Worm (Caenorhabditis elegans) whole organism, young adult: ENCODE results near the gene tin-9.2.

Source experiments
- C06A6.2 ChIP-seq: fragments of 200-800 bp; sonication (Bioruptor generic); conservative IDR thresholded peaks from 2 replicates; pipeline ENCODE4 v1.3.6; 2022; ENCODE audit warnings: missing genetic modification characterization, missing compliant biosample characterization
- F10E7.11 ChIP-seq: sonication (generic microtip); optimal IDR thresholded peaks from 2 replicates; lab custom pipeline; 2017; ENCODE audit warnings: mild to moderate bottlenecking, missing genetic modification characterization, moderate library complexity, missing compliant biosample characterization
- F22D6.2 ChIP-seq: sonication (generic microtip); optimal IDR thresholded peaks from 2 replicates; lab custom pipeline; 2016; ENCODE audit warnings: mild to moderate bottlenecking, missing genetic modification characterization, missing compliant biosample characterization
- F23B12.7 ChIP-seq: sonication (generic microtip); optimal IDR thresholded peaks from 2 replicates; lab custom pipeline; 2017; ENCODE audit warnings: missing genetic modification characterization, mild to moderate bottlenecking, missing compliant biosample characterization, antibody characterized with exemption, moderate library complexity; ENCODE audit not compliant: insufficient read depth
- F57C9.4 ChIP-seq: sonication (generic microtip); optimal IDR thresholded peaks from 2 replicates; lab custom pipeline; 2017; ENCODE audit warnings: mild to moderate bottlenecking, missing genetic modification characterization, missing compliant biosample characterization
- K11D2.4 ChIP-seq: fragments of 200-800 bp; sonication (Bioruptor generic); IDR thresholded peaks from 2 replicates; pipeline ENCODE4 v1.3.6; 2022; ENCODE audit warnings: missing genetic modification reagents, missing genetic modification characterization, missing compliant biosample characterization
- T26A5.8 ChIP-seq: sonication (generic microtip); optimal IDR thresholded peaks from 2 replicates; lab custom pipeline; 2016; ENCODE audit warnings: missing genetic modification characterization, missing compliant biosample characterization
- Y56A3A.18 ChIP-seq: fragments of 200-800 bp; sonication (Bioruptor generic); IDR thresholded peaks from 2 replicates; pipeline ENCODE4 v1.3.6; 2022; ENCODE audit warnings: missing genetic modification reagents, missing genetic modification characterization, missing compliant biosample characterization
- Y67H2A.10 ChIP-seq: fragments of 200-800 bp; sonication (Bioruptor generic); conservative IDR thresholded peaks from 2 replicates; pipeline ENCODE4 v1.3.6; 2022; ENCODE audit warnings: missing genetic modification reagents, missing genetic modification characterization, missing compliant biosample characterization
- ama-1 ChIP-seq, 3 experiments: fragments of 150-350 bp in 1 of 3; sonication (generic microtip) in 2 of 3; optimal IDR thresholded peaks; 2 replicates each; lab custom pipeline; 2014 to 2018; ENCODE audit warnings: missing biosample characterization in 2 of 3, missing genetic modification characterization in 2 of 3, missing genetic modification reagents in 2 of 3
- aptf-2 ChIP-seq: fragments of 200-800 bp; sonication (Bioruptor generic); conservative IDR thresholded peaks from 2 replicates; pipeline ENCODE4 v1.3.6; 2022; ENCODE audit warnings: missing genetic modification reagents, missing genetic modification characterization, missing compliant biosample characterization
- aptf-3 ChIP-seq: fragments of 200-800 bp; sonication (Bioruptor generic); IDR thresholded peaks from 2 replicates; pipeline ENCODE4 v1.3.6; 2022; ENCODE audit warnings: missing genetic modification characterization, missing compliant biosample characterization
- attf-6 ChIP-seq: fragments of 200-800 bp; sonication (Bioruptor generic); IDR thresholded peaks from 2 replicates; pipeline ENCODE4 v1.3.6; 2022; ENCODE audit warnings: missing genetic modification reagents, missing genetic modification characterization, missing compliant biosample characterization
- bed-2 ChIP-seq: fragments of 200-800 bp; sonication (Bioruptor generic); IDR thresholded peaks from 2 replicates; pipeline ENCODE4 v1.3.6; 2022; ENCODE audit warnings: missing genetic modification reagents, missing genetic modification characterization, missing compliant biosample characterization
- cebp-2 ChIP-seq: fragments of 200-800 bp; sonication (Bioruptor generic); IDR thresholded peaks from 2 replicates; pipeline ENCODE4 v1.3.6; 2022; ENCODE audit warnings: missing genetic modification characterization, missing compliant biosample characterization
- ceh-100 ChIP-seq: fragments of 200-800 bp; sonication (Bioruptor generic); IDR thresholded peaks from 2 replicates; pipeline ENCODE4 v1.3.6; 2022; ENCODE audit warnings: missing genetic modification reagents, missing genetic modification characterization, missing compliant biosample characterization
- ceh-40 ChIP-seq: fragments of 200-800 bp; sonication (Bioruptor generic); IDR thresholded peaks from 2 replicates; pipeline ENCODE4 v1.3.6; 2022; ENCODE audit warnings: missing genetic modification characterization, missing compliant biosample characterization
- ceh-79 ChIP-seq: sonication (generic microtip); optimal IDR thresholded peaks from 2 replicates; lab custom pipeline; 2017; ENCODE audit warnings: mild to moderate bottlenecking, missing genetic modification characterization, missing compliant biosample characterization
- dox-1 ChIP-seq: fragments of 200-800 bp; sonication (Bioruptor generic); IDR thresholded peaks from 2 replicates; pipeline ENCODE4 v1.3.6; 2022; ENCODE audit warnings: missing genetic modification reagents, missing genetic modification characterization, missing compliant biosample characterization
- dpff-1 ChIP-seq: sonication (generic microtip); optimal IDR thresholded peaks from 2 replicates; lab custom pipeline; 2017; ENCODE audit warnings: mild to moderate bottlenecking, missing genetic modification characterization, missing compliant biosample characterization
- dpl-1 ChIP-seq: fragments of 150-350 bp; optimal IDR thresholded peaks from 2 replicates; lab custom pipeline; 2014; ENCODE audit warnings: missing biosample characterization, missing genetic modification reagents, missing genetic modification characterization
- ekl-4 ChIP-seq: fragments of 200-800 bp; sonication (Bioruptor generic); IDR thresholded peaks from 2 replicates; pipeline ENCODE4 v1.3.6; 2022; ENCODE audit warnings: missing genetic modification reagents, missing genetic modification characterization, missing compliant biosample characterization
- ets-4 ChIP-seq: fragments of 200-800 bp; sonication (Bioruptor generic); optimal IDR thresholded peaks from 2 replicates; lab custom pipeline; 2018; ENCODE audit warnings: mild to moderate bottlenecking, missing genetic modification characterization, missing compliant biosample characterization
- hlh-26 ChIP-seq: fragments of 200-800 bp; sonication (Bioruptor generic); conservative IDR thresholded peaks from 2 replicates; pipeline ENCODE4 v1.3.6; 2022; ENCODE audit warnings: missing genetic modification reagents, missing genetic modification characterization, missing compliant biosample characterization
- hmg-1.2 ChIP-seq: fragments of 200-800 bp; sonication (Bioruptor generic); IDR thresholded peaks from 2 replicates; pipeline ENCODE4 v1.3.6; 2022; ENCODE audit warnings: missing genetic modification reagents, missing genetic modification characterization, missing compliant biosample characterization
- let-607 ChIP-seq, 2 experiments: fragments of 200-800 bp in 1 of 2; sonication (Bioruptor generic) in 1 of 2; sonication (generic microtip) in 1 of 2; optimal IDR thresholded peaks; 2 replicates each; lab custom pipeline; 2016 to 2018; ENCODE audit warnings: mild to moderate bottlenecking in 2 of 2, missing compliant biosample characterization in 2 of 2, missing genetic modification characterization in 2 of 2, moderate library complexity in 2 of 2, missing genotype in 1 of 2
- lin-26 ChIP-seq: fragments of 200-800 bp; sonication (Bioruptor generic); IDR thresholded peaks from 2 replicates; pipeline ENCODE4 v1.3.6; 2022; ENCODE audit warnings: missing genetic modification reagents, missing genetic modification characterization, missing compliant biosample characterization
- lin-35 ChIP-seq, 3 experiments: fragments of 150-350 bp in 2 of 3; sonication (generic microtip) in 1 of 3; optimal IDR thresholded peaks; 2 replicates each; lab custom pipeline; 2014 to 2018; ENCODE audit warnings: missing biosample characterization in 3 of 3, missing genetic modification characterization in 3 of 3, missing genetic modification reagents in 3 of 3
- lin-40 ChIP-seq: sonication (generic microtip); optimal IDR thresholded peaks from 2 replicates; lab custom pipeline; 2016; ENCODE audit warnings: missing genetic modification characterization, mild to moderate bottlenecking, missing compliant biosample characterization, missing genotype, missing genetic modification reagents
- lin-54 ChIP-seq: fragments of 200-800 bp; sonication (Bioruptor generic); optimal IDR thresholded peaks from 2 replicates; lab custom pipeline; 2018; ENCODE audit warnings: mild to moderate bottlenecking, missing genetic modification characterization, missing compliant biosample characterization
- lir-1 ChIP-seq: fragments of 200-800 bp; sonication (Bioruptor generic); conservative IDR thresholded peaks from 2 replicates; pipeline ENCODE4 v1.3.6; 2022; ENCODE audit warnings: missing genetic modification reagents, missing genetic modification characterization, missing compliant biosample characterization
- lsl-1 ChIP-seq: fragments of 200-800 bp; sonication (Bioruptor generic); optimal IDR thresholded peaks from 2 replicates; lab custom pipeline; 2018; ENCODE audit warnings: mild to moderate bottlenecking, missing genetic modification characterization, moderate library complexity, missing compliant biosample characterization
- lsy-27 ChIP-seq: sonication (generic microtip); optimal IDR thresholded peaks from 2 replicates; lab custom pipeline; 2017; ENCODE audit warnings: missing genetic modification characterization, mild to moderate bottlenecking, missing compliant biosample characterization, antibody characterized with exemption, missing genotype, borderline replicate concordance; ENCODE audit not compliant: insufficient read depth
- madf-3 ChIP-seq: fragments of 200-800 bp; sonication (Bioruptor generic); IDR thresholded peaks from 2 replicates; pipeline ENCODE4 v1.3.6; 2022; ENCODE audit warnings: missing genetic modification reagents, missing genetic modification characterization, missing compliant biosample characterization
- madf-8 ChIP-seq: fragments of 200-800 bp; sonication (Bioruptor generic); conservative IDR thresholded peaks from 2 replicates; pipeline ENCODE4 v1.3.6; 2022; ENCODE audit warnings: missing genetic modification reagents, missing genetic modification characterization, missing compliant biosample characterization
- nfyb-1 ChIP-seq: fragments of 200-800 bp; sonication (Bioruptor generic); IDR thresholded peaks from 2 replicates; pipeline ENCODE4 v1.3.6; 2022; ENCODE audit warnings: missing genetic modification reagents, missing genetic modification characterization, missing compliant biosample characterization
- nhr-27 ChIP-seq: fragments of 200-800 bp; sonication (Bioruptor generic); optimal IDR thresholded peaks from 2 replicates; lab custom pipeline; 2018; ENCODE audit warnings: mild to moderate bottlenecking, missing genetic modification characterization, moderate library complexity, missing compliant biosample characterization
- nhr-80 ChIP-seq: sonication (generic microtip); optimal IDR thresholded peaks from 2 replicates; lab custom pipeline; 2016; ENCODE audit warnings: missing genetic modification characterization, missing compliant biosample characterization
- pbrm-1 ChIP-seq: fragments of 200-800 bp; sonication (Bioruptor generic); IDR thresholded peaks from 2 replicates; pipeline ENCODE4 v1.3.6; 2022; ENCODE audit warnings: missing genetic modification reagents, missing genetic modification characterization, missing compliant biosample characterization
- rec-8 ChIP-seq, 2 experiments: sonication (generic microtip); optimal IDR thresholded peaks; 2 replicates each; lab custom pipeline; 2016; ENCODE audit warnings: mild to moderate bottlenecking in 2 of 2, missing genetic modification characterization in 2 of 2, missing genetic modification reagents in 2 of 2, missing genotype in 2 of 2, missing biosample characterization in 1 of 2, missing compliant biosample characterization in 1 of 2, moderate library complexity in 1 of 2
- rpc-1 ChIP-seq, 2 experiments: fragments of 150-350 bp in 1 of 2; sonication (generic microtip) in 1 of 2; optimal IDR thresholded peaks; 2 replicates each; lab custom pipeline; 2014 to 2018; ENCODE audit warnings: missing biosample characterization in 1 of 2, missing genetic modification characterization in 1 of 2, missing genetic modification reagents in 1 of 2, missing genotype in 1 of 2
- snpc-1.3 ChIP-seq: sonication (generic microtip); optimal IDR thresholded peaks from 2 replicates; lab custom pipeline; 2017; ENCODE audit warnings: missing genetic modification characterization, mild to moderate bottlenecking, missing compliant biosample characterization, antibody characterized with exemption, moderate library complexity, missing genotype, missing genetic modification reagents; ENCODE audit not compliant: insufficient read depth
- snpc-3.4 ChIP-seq: sonication (generic microtip); optimal IDR thresholded peaks from 2 replicates; lab custom pipeline; 2017; ENCODE audit warnings: missing genetic modification characterization, mild to moderate bottlenecking, missing compliant biosample characterization, antibody characterized with exemption, moderate library complexity, missing genotype, missing genetic modification reagents
- tbp1 ChIP-seq: fragments of 200-800 bp; sonication (Bioruptor generic); optimal IDR thresholded peaks from 2 replicates; lab custom pipeline; 2018; ENCODE audit warnings: mild to moderate bottlenecking, missing genetic modification characterization, missing compliant biosample characterization
- xnd-1 ChIP-seq: sonication (generic microtip); optimal IDR thresholded peaks from 2 replicates; lab custom pipeline; 2016; ENCODE audit warnings: missing genotype, missing genetic modification reagents, missing genetic modification characterization, missing compliant biosample characterization
- ztf-26 ChIP-seq: sonication (generic microtip); optimal IDR thresholded peaks from 2 replicates; lab custom pipeline; 2017; ENCODE audit warnings: missing genetic modification characterization, missing compliant biosample characterization
- ztf-3 ChIP-seq: fragments of 200-800 bp; sonication (Bioruptor generic); optimal IDR thresholded peaks from 2 replicates; lab custom pipeline; 2018; ENCODE audit warnings: mild to moderate bottlenecking, missing genetic modification characterization, missing compliant biosample characterization

The tin-9.2 gene

DNA sequence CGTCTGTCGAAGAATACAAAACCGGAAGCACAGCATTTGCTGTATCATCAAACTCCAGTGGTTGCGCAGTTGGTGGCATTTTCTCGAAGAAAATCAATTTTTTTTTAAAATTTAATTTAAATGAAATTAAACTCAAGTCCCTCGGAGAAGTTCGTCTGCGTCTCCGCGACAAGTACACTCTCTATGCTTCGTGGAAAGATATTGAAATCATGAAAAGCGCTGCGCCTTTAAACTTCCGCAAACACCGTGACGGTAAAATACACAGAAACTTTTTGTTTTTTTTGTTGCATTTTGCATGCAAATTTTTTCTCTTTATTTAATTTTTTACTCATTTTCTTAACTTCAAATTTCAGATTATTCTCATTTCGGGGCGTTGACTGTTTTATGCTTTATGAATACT is at the start of gene tin-9.2, which contains the start of the genes dli-1 and exos-4.1:
TSS of gene tin-9.2 (plus strand) at position 344 of the 400 bp plus-strand sequence.
TSS of gene dli-1 (minus strand) at position 141 of the 400 bp plus-strand sequence.
TSS of gene exos-4.1 (plus strand) at position 348 of the 400 bp plus-strand sequence.
- no peak for TF ChIP-seq bed-2
- no peak for TF ChIP-seq rec-8 (tag; optimal IDR thresholded peaks at IDR 0.05; lab: Kevin White, UChicago)
- TF ChIP-seq ceh-100 (GFP tag; lab: Robert Waterston, UW) = peak; percentile 42; the same call in 1 of the 2 replicates
- TF ChIP-seq Y67H2A.10 (GFP tag; lab: Robert Waterston, UW) = no peak
- no peak for TF ChIP-seq nhr-27 (tag; lab: Kevin White, UChicago)
- peak in 1 of 3 experiments; percentile 25 for TF ChIP-seq lin-35 (GFP tag; optimal IDR thresholded peaks at IDR 0.05; lab: Kevin White, UChicago)
- no peak for TF ChIP-seq Y56A3A.18
- TF ChIP-seq ztf-26 (tag; lab: Kevin White, UChicago) = no peak
- no peak for TF ChIP-seq F57C9.4 (tag; lab: Kevin White, UChicago)
- TF ChIP-seq hmg-1.2 (GFP tag; lab: Robert Waterston, UW) = peak; percentile 98
- no peak for TF ChIP-seq aptf-2 (GFP tag; lab: Robert Waterston, UW)
- TF ChIP-seq ekl-4 (GFP tag; lab: Robert Waterston, UW) = no peak
- TF ChIP-seq lsy-27 (tag; lab: Kevin White, UChicago) = no peak
- peak; percentile 6 for TF ChIP-seq snpc-3.4 (tag; lab: Kevin White, UChicago)
- TF ChIP-seq lin-26 = no peak
- TF ChIP-seq lsl-1 (GFP tag; lab: Kevin White, UChicago) = peak; percentile 61
- TF ChIP-seq let-607 (tag; optimal IDR thresholded peaks at IDR 0.05; lab: Kevin White, UChicago) = no peak
- peak; percentile 71 for TF ChIP-seq lin-54 (GFP tag; lab: Kevin White, UChicago)
- peak; percentile 77 for TF ChIP-seq snpc-1.3
- 0 out of 2 replicates have a peak, but pooled peaks have one; percentile 4 for TF ChIP-seq madf-8 (GFP tag; lab: Robert Waterston, UW)
- TF ChIP-seq dox-1 (GFP tag; lab: Robert Waterston, UW) = peak; percentile 77
- no peak for TF ChIP-seq xnd-1
- TF ChIP-seq lin-40 (tag; lab: Kevin White, UChicago) = peak; percentile 63
- 0 out of 2 replicates have a peak, but pooled peaks have one; percentile 36 for TF ChIP-seq nfyb-1 (GFP tag; lab: Robert Waterston, UW)
- no peak for TF ChIP-seq ets-4 (GFP tag; lab: Kevin White, UChicago)
- no peak for TF ChIP-seq madf-3 (GFP tag; lab: Robert Waterston, UW)
- no peak for TF ChIP-seq hlh-26
- peak; percentile 84 for TF ChIP-seq F23B12.7
- TF ChIP-seq nhr-80 (tag; lab: Kevin White, UChicago) = no peak
- no peak for TF ChIP-seq rpc-1 (optimal IDR thresholded peaks at IDR 0.05; lab: Kevin White, UChicago)
- TF ChIP-seq rpc-1 (tag; optimal IDR thresholded peaks at IDR 0.05; lab: Kevin White, UChicago) = no peak
- no peak for TF ChIP-seq lir-1 (GFP tag; lab: Robert Waterston, UW)
- TF ChIP-seq dpl-1 (GFP tag; lab: Kevin White, UChicago) = peak; percentile 58
- no peak for TF ChIP-seq T26A5.8 (tag; lab: Kevin White, UChicago)
- no peak for TF ChIP-seq F10E7.11 (tag; lab: Kevin White, UChicago)
- TF ChIP-seq pbrm-1 (GFP tag; lab: Robert Waterston, UW) = peak; percentile 38; the same call in 1 of the 2 replicates
- TF ChIP-seq aptf-3 (GFP tag; lab: Robert Waterston, UW) = no peak
- peak; percentile 44 for TF ChIP-seq tbp1 (GFP tag; lab: Kevin White, UChicago)
- TF ChIP-seq ama-1 (optimal IDR thresholded peaks at IDR 0.05; lab: Kevin White, UChicago) = no peak
- TF ChIP-seq ama-1 (GFP tag; optimal IDR thresholded peaks at IDR 0.05; lab: Kevin White, UChicago) = no peak
- no peak for TF ChIP-seq C06A6.2 (GFP tag; lab: Robert Waterston, UW)
- no peak for TF ChIP-seq attf-6
- no peak for TF ChIP-seq ceh-40
- no peak for TF ChIP-seq ztf-3 (GFP tag; lab: Kevin White, UChicago)
- 0 out of 2 replicates have a peak, but pooled peaks have one; percentile 11 for TF ChIP-seq K11D2.4 (GFP tag; lab: Robert Waterston, UW)
- no peak for TF ChIP-seq ceh-79 (tag; lab: Kevin White, UChicago)
- no peak for TF ChIP-seq F22D6.2
- no peak for TF ChIP-seq dpff-1 (tag; lab: Kevin White, UChicago)
- TF ChIP-seq cebp-2 (GFP tag; lab: Robert Waterston, UW) = no peak
